Worm (Caenorhabditis elegans) whole organism, young adult: ENCODE data around the gene F55G1.6.

Experiments used
- F37B4.10 ChIP-seq: fragments of 200-800 bp; sonication (Bioruptor generic); IDR thresholded peaks from 2 replicates; pipeline ENCODE4 v1.3.6; 2022; ENCODE audit warnings: missing genetic modification characterization, missing compliant biosample characterization
- ama-1 ChIP-seq, 3 experiments: fragments of 150-350 bp in 1 of 3; sonication (generic microtip) in 2 of 3; optimal IDR thresholded peaks; 2 replicates each; lab custom pipeline; 2014 to 2018; ENCODE audit warnings: missing biosample characterization in 2 of 3, missing genetic modification characterization in 2 of 3, missing genetic modification reagents in 2 of 3
- attf-3 ChIP-seq: fragments of 200-800 bp; sonication (Bioruptor generic); conservative IDR thresholded peaks from 2 replicates; pipeline ENCODE4 v1.3.6; 2022; ENCODE audit warnings: missing genetic modification reagents, missing genetic modification characterization, missing compliant biosample characterization
- ceh-100 ChIP-seq: fragments of 200-800 bp; sonication (Bioruptor generic); IDR thresholded peaks from 2 replicates; pipeline ENCODE4 v1.3.6; 2022; ENCODE audit warnings: missing genetic modification reagents, missing genetic modification characterization, missing compliant biosample characterization
- ceh-91 ChIP-seq: fragments of 200-800 bp; sonication (Bioruptor generic); IDR thresholded peaks from 2 replicates; pipeline ENCODE4 v1.3.6; 2022; ENCODE audit warnings: missing genetic modification reagents, missing genetic modification characterization, missing compliant biosample characterization
- fkh-3 ChIP-seq: sonication (generic microtip); optimal IDR thresholded peaks from 2 replicates; lab custom pipeline; 2016; ENCODE audit warnings: mild to moderate bottlenecking, missing genetic modification characterization, missing compliant biosample characterization
- gei-17 ChIP-seq: fragments of 200-800 bp; sonication (Bioruptor generic); optimal IDR thresholded peaks from 2 replicates; lab custom pipeline; 2018; ENCODE audit warnings: mild to moderate bottlenecking, missing genetic modification characterization, missing compliant biosample characterization
- let-526 ChIP-seq: fragments of 200-800 bp; sonication (Bioruptor generic); IDR thresholded peaks from 2 replicates; pipeline ENCODE4 v1.3.6; 2022; ENCODE audit warnings: missing genetic modification reagents, missing genetic modification characterization, missing compliant biosample characterization
- lin-26 ChIP-seq: fragments of 200-800 bp; sonication (Bioruptor generic); IDR thresholded peaks from 2 replicates; pipeline ENCODE4 v1.3.6; 2022; ENCODE audit warnings: missing genetic modification reagents, missing genetic modification characterization, missing compliant biosample characterization
- lsl-1 ChIP-seq: fragments of 200-800 bp; sonication (Bioruptor generic); optimal IDR thresholded peaks from 2 replicates; lab custom pipeline; 2018; ENCODE audit warnings: mild to moderate bottlenecking, missing genetic modification characterization, moderate library complexity, missing compliant biosample characterization
- madf-6 ChIP-seq: fragments of 200-800 bp; sonication (Bioruptor generic); IDR thresholded peaks from 2 replicates; pipeline ENCODE4 v1.3.6; 2022; ENCODE audit warnings: missing genetic modification reagents, missing genetic modification characterization, missing compliant biosample characterization
- nhr-80 ChIP-seq: sonication (generic microtip); optimal IDR thresholded peaks from 2 replicates; lab custom pipeline; 2016; ENCODE audit warnings: missing genetic modification characterization, missing compliant biosample characterization
- repo-1 ChIP-seq: sonication (generic microtip); optimal IDR thresholded peaks from 2 replicates; lab custom pipeline; 2017; ENCODE audit warnings: mild to moderate bottlenecking, missing genetic modification characterization, missing compliant biosample characterization
- tbx-9 ChIP-seq: sonication (generic microtip); optimal IDR thresholded peaks from 2 replicates; lab custom pipeline; 2016; ENCODE audit warnings: borderline replicate concordance, missing genetic modification characterization, inconsistent platforms, missing compliant biosample characterization
- unc-130 ChIP-seq: sonication (generic microtip); optimal IDR thresholded peaks from 2 replicates; lab custom pipeline; 2016; ENCODE audit warnings: missing genetic modification reagents, missing genetic modification characterization, missing compliant biosample characterization
- ztf-25 ChIP-seq: fragments of 200-800 bp; sonication (Bioruptor generic); IDR thresholded peaks from 2 replicates; pipeline ENCODE4 v1.3.6; 2022; ENCODE audit warnings: missing genetic modification reagents, missing genetic modification characterization, missing compliant biosample characterization
- ztf-28 ChIP-seq: fragments of 200-800 bp; sonication (Bioruptor generic); IDR thresholded peaks from 2 replicates; pipeline ENCODE4 v1.3.6; 2022; ENCODE audit warnings: missing genetic modification reagents, missing genetic modification characterization, missing compliant biosample characterization

F55G1.6 gene

DNA sequence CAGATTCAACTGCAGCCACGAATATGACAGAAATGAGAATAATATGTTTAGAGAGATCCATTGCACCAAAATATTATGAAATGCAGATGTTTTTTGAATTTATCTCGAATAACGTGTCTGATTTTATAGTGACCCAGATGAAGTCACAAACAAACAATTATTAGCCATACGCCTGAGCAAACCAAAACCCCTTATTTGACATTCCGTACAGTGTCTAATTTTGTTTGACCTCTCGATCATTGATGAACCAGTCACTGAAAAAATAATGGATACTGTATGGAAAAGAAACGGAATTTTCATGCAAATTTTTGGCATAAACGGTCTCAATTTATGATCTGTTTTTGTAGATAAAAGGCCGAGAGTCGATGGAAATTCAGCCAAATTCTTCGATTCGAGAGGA, 42.9 kb downstream of the F55G1.6 start, which contains the start of the genes R05G6.9 and R05G6.3:
TSS of gene R05G6.9 (minus strand) at position 101 of the 400 bp plus-strand sequence.
TSS of gene R05G6.3 (plus strand) at position 386 of the 400 bp plus-strand sequence.
- TF ChIP-seq lsl-1 (GFP tag; lab: Kevin White, UChicago) (no peak), gei-17 (GFP tag; lab: Kevin White, UChicago) (no peak)

DNA sequence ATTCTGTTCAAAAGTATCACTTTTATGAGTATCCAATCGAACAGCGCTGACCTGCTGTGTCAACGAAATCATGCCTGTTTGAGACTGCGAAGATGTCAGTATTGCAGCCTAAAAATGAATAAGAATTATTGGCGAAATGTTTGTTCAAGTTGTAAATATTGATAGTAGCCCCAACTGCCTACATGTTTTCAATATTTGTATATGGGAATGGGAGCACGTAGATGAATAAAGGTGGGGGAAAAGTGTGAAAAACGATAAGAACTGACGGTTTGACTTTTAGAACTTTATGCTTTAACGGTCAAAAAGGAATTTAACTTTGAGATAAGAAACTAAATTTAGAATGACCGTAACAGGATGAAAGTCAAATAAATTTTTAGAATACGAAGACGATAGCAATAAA, 46.9 kb downstream of the F55G1.6 start:
- no peak for TF ChIP-seq ceh-91

ce11 chrIV:7520841-7521240, 47.5 kb downstream of the F55G1.6 start:
- TF ChIP-seq nhr-80 (tag; lab: Kevin White, UChicago) (peak; percentile 25), lin-26 (no peak), repo-1 (tag; lab: Kevin White, UChicago) (no peak), attf-3 (0 out of 2 replicates have a peak, but pooled peaks have one; percentile 20)

DNA sequence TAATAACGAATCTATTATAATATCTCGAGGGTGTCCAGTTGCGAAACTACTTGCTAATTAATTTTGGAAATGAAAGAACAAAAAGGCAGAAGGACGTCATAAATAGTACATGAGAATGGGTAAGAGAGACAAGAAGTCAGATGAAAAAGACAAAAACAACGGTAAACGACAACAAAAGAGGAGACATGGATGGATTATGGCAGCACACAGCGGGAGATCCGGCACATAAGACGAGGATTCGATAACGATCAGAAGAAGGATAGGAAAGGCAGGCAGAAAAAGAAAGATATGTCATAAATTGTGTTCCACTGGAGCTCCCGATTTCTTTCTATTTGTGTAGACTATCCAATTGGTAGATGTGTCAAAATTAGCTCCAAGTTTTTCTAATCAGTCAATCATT, 48.3 kb downstream of the F55G1.6 start:
- no peak for TF ChIP-seq ceh-100 (GFP tag; lab: Robert Waterston, UW)
- TF ChIP-seq lin-26: no peak
- no peak for TF ChIP-seq unc-130 (GFP tag; lab: Kevin White, UChicago)
- no peak for TF ChIP-seq ama-1 (optimal IDR thresholded peaks at IDR 0.05; lab: Kevin White, UChicago)
- no peak for TF ChIP-seq ama-1 (GFP tag; optimal IDR thresholded peaks at IDR 0.05; lab: Kevin White, UChicago)

- TF ChIP-seq F37B4.10 (GFP tag; lab: Robert Waterston, UW): no peak
- no peak for TF ChIP-seq tbx-9 (tag; lab: Kevin White, UChicago)
- TF ChIP-seq ztf-25 (GFP tag; lab: Robert Waterston, UW): no peak
- no peak for TF ChIP-seq ztf-28 (GFP tag; lab: Robert Waterston, UW)
- TF ChIP-seq let-526 (GFP tag; lab: Robert Waterston, UW): no peak
- no peak for TF ChIP-seq madf-6 (GFP tag; lab: Robert Waterston, UW)
- no peak for TF ChIP-seq fkh-3 (tag; lab: Kevin White, UChicago)
- TF ChIP-seq, all 124 proteins: peak for 0
These were observed 50.4 kb downstream of the F55G1.6 start for ce11 chrIV:7523744-7524143.
